Worm (Caenorhabditis elegans) whole organism, mixed stage, embryonic: ENCODE measurements around the gene slmp-1.

ENCODE experiments used
- elt-3 ChIP-seq: fragments of 150-350 bp; optimal IDR thresholded peaks from 2 replicates; lab custom pipeline; 2014; ENCODE audit warnings: missing biosample characterization, missing genetic modification characterization
- lin-13 ChIP-seq: fragments of 150-350 bp; optimal IDR thresholded peaks from 2 replicates; lab custom pipeline; 2014; ENCODE audit warnings: missing biosample characterization, missing genetic modification characterization
- lsy-2 ChIP-seq: fragments of 150-350 bp; optimal IDR thresholded peaks from 2 replicates; lab custom pipeline; 2014; ENCODE audit warnings: missing biosample characterization, missing genetic modification characterization
- mep-1 ChIP-seq: fragments of 150-350 bp; optimal IDR thresholded peaks from 2 replicates; lab custom pipeline; 2017; ENCODE audit warnings: missing biosample characterization, missing genetic modification reagents, missing genetic modification characterization, inconsistent platforms
- nhr-12 ChIP-seq: fragments of 150-350 bp; optimal IDR thresholded peaks from 2 replicates; lab custom pipeline; 2014; ENCODE audit warnings: missing biosample characterization, missing genetic modification characterization
- nhr-237 ChIP-seq: fragments of 150-350 bp; optimal IDR thresholded peaks from 2 replicates; lab custom pipeline; 2014; ENCODE audit warnings: missing biosample characterization, missing genetic modification characterization
- snpc-4 ChIP-seq: fragments of 150-350 bp; optimal IDR thresholded peaks from 2 replicates; lab custom pipeline; 2014; ENCODE audit warnings: missing biosample characterization, missing genetic modification characterization
- tbx-8 ChIP-seq: fragments of 200-800 bp; sonication (Bioruptor generic); optimal IDR thresholded peaks from 2 replicates; lab custom pipeline; 2018; ENCODE audit warnings: mild to moderate bottlenecking, missing genetic modification characterization, moderate library complexity, missing compliant biosample characterization
- unc-39 ChIP-seq: fragments of 150-350 bp; optimal IDR thresholded peaks from 2 replicates; lab custom pipeline; 2014; ENCODE audit warnings: missing biosample characterization, missing genetic modification characterization
- ztf-11 ChIP-seq: fragments of 150-350 bp; optimal IDR thresholded peaks from 2 replicates; lab custom pipeline; 2014; ENCODE audit warnings: missing biosample characterization, missing genetic modification characterization

ce11 chrIV:3168656-3169216 lies 44.8 kb upstream of the slmp-1 start:
- no peak for TF ChIP-seq lsy-2 (tag; lab: Kevin White, UChicago)
- TF ChIP-seq nhr-12 (tag; lab: Kevin White, UChicago) = no peak
- TF ChIP-seq ztf-11 (tag; lab: Kevin White, UChicago) = no peak
- no peak for TF ChIP-seq lin-13 (tag; lab: Kevin White, UChicago)
- TF ChIP-seq nhr-237 = no peak
- TF ChIP-seq tbx-8 = no peak
- no peak for TF ChIP-seq snpc-4
- no peak for TF ChIP-seq unc-39 (tag; lab: Kevin White, UChicago)
- TF ChIP-seq mep-1 (tag; lab: Kevin White, UChicago) = no peak
- no peak for TF ChIP-seq elt-3 (tag; lab: Kevin White, UChicago)
